Worm (Caenorhabditis elegans) whole organism, L1 larva: ENCODE measurements around the gene unc-31.

Experiments
- ama-1 ChIP-seq: fragments of 150-350 bp; optimal IDR thresholded peaks from 2 replicates; lab custom pipeline; 2014
- blmp-1 ChIP-seq: fragments of 150-350 bp; optimal IDR thresholded peaks from 2 replicates; lab custom pipeline; 2014; ENCODE audit warnings: missing biosample characterization, missing genetic modification characterization
- efl-3 ChIP-seq: fragments of 200-800 bp; sonication (Bioruptor generic); optimal IDR thresholded peaks from 2 replicates; lab custom pipeline; 2018; ENCODE audit warnings: mild to moderate bottlenecking, missing genetic modification characterization, missing compliant biosample characterization
- fkh-10 ChIP-seq: sonication (generic microtip); optimal IDR thresholded peaks from 2 replicates; lab custom pipeline; 2017; ENCODE audit warnings: missing biosample characterization, missing genetic modification reagents, missing genetic modification characterization
- lin-39 ChIP-seq: fragments of 150-350 bp; optimal IDR thresholded peaks from 2 replicates; lab custom pipeline; 2014; ENCODE audit warnings: missing biosample characterization, missing genetic modification reagents, missing genetic modification characterization
- mdl-1 ChIP-seq, 2 experiments: fragments of 150-350 bp; optimal IDR thresholded peaks; 2 replicates each; lab custom pipeline; 2014 to 2017; ENCODE audit warnings: missing biosample characterization in 2 of 2, missing genetic modification characterization in 2 of 2, inconsistent platforms in 1 of 2
- mep-1 ChIP-seq: fragments of 150-350 bp; optimal IDR thresholded peaks from 2 replicates; lab custom pipeline; 2014; ENCODE audit warnings: missing biosample characterization, missing genetic modification characterization
- nhr-76 ChIP-seq: sonication (generic microtip); optimal IDR thresholded peaks from 2 replicates; lab custom pipeline; 2017; ENCODE audit warnings: missing biosample characterization, missing genetic modification characterization
- snpc-4 ChIP-seq: fragments of 150-350 bp; optimal IDR thresholded peaks from 2 replicates; lab custom pipeline; 2014; ENCODE audit warnings: missing biosample characterization, missing genetic modification characterization
- ztf-11 ChIP-seq, 2 experiments: sonication (generic microtip); optimal IDR thresholded peaks; 2 replicates each; lab custom pipeline; 2016 to 2017; ENCODE audit warnings: missing genetic modification characterization in 2 of 2, missing biosample characterization in 1 of 2, missing compliant biosample characterization in 1 of 2

DNA sequence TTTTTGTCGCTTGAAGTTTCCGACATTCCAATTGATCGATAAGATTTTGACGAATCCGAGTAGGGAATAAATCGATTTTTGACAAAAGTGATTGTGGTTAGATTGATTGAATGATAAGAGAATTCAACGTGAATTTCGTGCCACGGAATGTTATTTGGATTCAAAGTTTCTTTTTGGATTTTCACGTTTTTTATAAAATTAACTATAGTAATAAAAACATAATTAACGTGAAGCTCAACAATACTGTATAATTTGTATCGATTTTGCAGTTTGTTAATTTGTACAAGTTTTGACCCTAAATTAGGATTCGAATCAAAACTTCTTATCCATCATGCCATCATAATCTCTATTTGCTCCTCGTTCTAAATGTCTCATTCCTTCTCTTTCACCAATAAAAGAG lies 29.0 kb upstream of the unc-31 start, which contains the start of gene C36H8.1:
- TF ChIP-seq nhr-76 = no peak
- no peak for TF ChIP-seq mdl-1 (tag; optimal IDR thresholded peaks at IDR 0.05; lab: Kevin White, UChicago)
- no peak for TF ChIP-seq snpc-4 (tag; lab: Kevin White, UChicago)
- no peak for TF ChIP-seq ama-1
- TF ChIP-seq lin-39 = no peak
- no peak for TF ChIP-seq blmp-1 (tag; lab: Kevin White, UChicago)
- TF ChIP-seq efl-3 (GFP tag; lab: Kevin White, UChicago) = no peak
- no peak for TF ChIP-seq ztf-11 (tag; optimal IDR thresholded peaks at IDR 0.05; lab: Kevin White, UChicago)
- TF ChIP-seq fkh-10 (GFP tag; lab: Kevin White, UChicago) = no peak
- TF ChIP-seq mep-1 = no peak
